Fruit fly (Drosophila melanogaster): ENCODE results near the gene CG3040.

Gene CG3040

dm6 chrX:6993753-6994152 lies 20.6 kb upstream of the CG3040 start (continued):
- TF ChIP-seq CG11902 (GFP tag; optimal IDR thresholded peaks at IDR 0.05) (peak; percentile 32), CG8119 (GFP tag; IDR thresholded peaks at IDR 0.05) (no peak), Met (GFP tag; optimal IDR thresholded peaks at IDR 0.05) (peak; percentile 84), achi (GFP tag; optimal IDR thresholded peaks at IDR 0.05) (peak; percentile 47)

dm6 chrX:6993350-6993749 lies 20.2 kb upstream of the CG3040 start, which contains the start of gene Inx7:
Inx7 (minus strand) TSS chrX:6993612.
- TF ChIP-seq CG34406 (GFP tag; optimal IDR thresholded peaks at IDR 0.05) = no peak
- no peak for TF ChIP-seq dsx (GFP tag; optimal IDR thresholded peaks at IDR 0.05; ENCODE audit: poor library complexity, severe bottlenecking)
- TF ChIP-seq CG16779 (tag; optimal IDR thresholded peaks at IDR 0.05) = no peak
- TF ChIP-seq eg (GFP tag; IDR thresholded peaks at IDR 0.05) = no peak
- TF ChIP-seq lz (GFP tag; optimal IDR thresholded peaks at IDR 0.05) = no peak

- TF ChIP-seq Eip75B (GFP tag; optimal IDR thresholded peaks at IDR 0.05) = no peak
- TF ChIP-seq acj6 (GFP tag; optimal IDR thresholded peaks at IDR 0.05) = no peak
- peak; percentile 32; the same call in 1 of the 3 replicates for TF ChIP-seq CG8119 (GFP tag; IDR thresholded peaks at IDR 0.05)
- TF ChIP-seq CG10669 (GFP tag; optimal IDR thresholded peaks at IDR 0.05) = no peak
- no peak for TF ChIP-seq CG8632 (GFP tag; optimal IDR thresholded peaks at IDR 0.05)
- TF ChIP-seq Ets96B (tag; optimal IDR thresholded peaks at IDR 0.05) = no peak
- no peak for TF ChIP-seq CG4318 (GFP tag; optimal IDR thresholded peaks at IDR 0.05)
- no peak for TF ChIP-seq CG11294 (GFP tag; IDR thresholded peaks at IDR 0.05)
- no peak for TF ChIP-seq CG8319 (GFP tag; optimal IDR thresholded peaks at IDR 0.05)
- TF ChIP-seq CG9139 (GFP tag; optimal IDR thresholded peaks at IDR 0.05) = no peak
- no peak for TF ChIP-seq vri (GFP tag; optimal IDR thresholded peaks at IDR 0.05)
- TF ChIP-seq Sox15 (GFP tag; optimal IDR thresholded peaks at IDR 0.05) = no peak
- peak; percentile 58; the same call in 1 of the 3 replicates for TF ChIP-seq eg (GFP tag; IDR thresholded peaks at IDR 0.05)
- no peak for TF ChIP-seq CG6854 (GFP tag; optimal IDR thresholded peaks at IDR 0.05)
- TF ChIP-seq Eip93F (GFP tag; optimal IDR thresholded peaks at IDR 0.05) = no peak
- no peak for TF ChIP-seq CG34406 (GFP tag; optimal IDR thresholded peaks at IDR 0.05)
- TF ChIP-seq Hr39 (GFP tag; optimal IDR thresholded peaks at IDR 0.05) = no peak
- no peak for TF ChIP-seq achi (GFP tag; optimal IDR thresholded peaks at IDR 0.05)
- no peak for TF ChIP-seq Gug (GFP tag; IDR thresholded peaks at IDR 0.05)
- no peak for TF ChIP-seq CG10631 (GFP tag; optimal IDR thresholded peaks at IDR 0.05)
- TF ChIP-seq Met (GFP tag; optimal IDR thresholded peaks at IDR 0.05) = no peak
- 0 out of 2 replicates have a peak, but pooled peaks have one; percentile 17 for TF ChIP-seq CG15336 (GFP tag; IDR thresholded peaks at IDR 0.05)
- no peak for TF ChIP-seq Sox102F (GFP tag; optimal IDR thresholded peaks at IDR 0.05)
- no peak for TF ChIP-seq fd85E (GFP tag; optimal IDR thresholded peaks at IDR 0.05)
- TF ChIP-seq Hr38 (GFP tag; optimal IDR thresholded peaks at IDR 0.05) = no peak
- no peak for TF ChIP-seq fd59A (GFP tag; optimal IDR thresholded peaks at IDR 0.05)
- TF ChIP-seq Smox (GFP tag; optimal IDR thresholded peaks at IDR 0.05) = no peak
- no peak for TF ChIP-seq CG6808 (GFP tag; optimal IDR thresholded peaks at IDR 0.05)
- no peak for TF ChIP-seq CG32006 (GFP tag; optimal IDR thresholded peaks at IDR 0.05)
- TF ChIP-seq CG11762 (GFP tag; optimal IDR thresholded peaks at IDR 0.05; ENCODE audit: insufficient read depth) = no peak
- no peak for TF ChIP-seq Lpt (GFP tag; optimal IDR thresholded peaks at IDR 0.05)
- TF ChIP-seq CG1621 (tag; optimal IDR thresholded peaks at IDR 0.05) = no peak
- TF ChIP-seq CG7368 (GFP tag; optimal IDR thresholded peaks at IDR 0.05) = no peak
- peak; percentile 40 for TF ChIP-seq svp (GFP tag)
- peak; percentile 50 for TF ChIP-seq Blimp-1 (GFP tag; optimal IDR thresholded peaks at IDR 0.05)
- TF ChIP-seq fkh (GFP tag; optimal IDR thresholded peaks at IDR 0.05) = no peak
- no peak for TF ChIP-seq Sox14 (GFP tag; optimal IDR thresholded peaks at IDR 0.05)
- TF ChIP-seq net (GFP tag; optimal IDR thresholded peaks at IDR 0.05) = no peak
- no peak for TF ChIP-seq Eip78C (GFP tag)
- TF ChIP-seq CG6792 (GFP tag; optimal IDR thresholded peaks at IDR 0.05) = no peak
- TF ChIP-seq esn (GFP tag; optimal IDR thresholded peaks at IDR 0.05) = no peak
- no peak for TF ChIP-seq Ets21C (GFP tag; optimal IDR thresholded peaks at IDR 0.05)
- peak; percentile 31; the same call in 1 of the 3 replicates for TF ChIP-seq CG6163 (GFP tag; IDR thresholded peaks at IDR 0.05)
- no peak for TF ChIP-seq dsx (GFP tag; optimal IDR thresholded peaks at IDR 0.05; ENCODE audit: poor library complexity, severe bottlenecking)
- TF ChIP-seq CG11902 (GFP tag; optimal IDR thresholded peaks at IDR 0.05) = no peak
- TF ChIP-seq CG6276 (GFP tag; optimal IDR thresholded peaks at IDR 0.05) = peak; percentile 41
Observed at dm6 chrX:6991286-6991685, 18.1 kb upstream of the CG3040 start, which contains the start of gene ogre. ogre (minus strand) TSS chrX:6991318.

Data from whole organism, prepupa.